Worm (Caenorhabditis elegans): Measurements from ENCODE around the gene col-101.
A peak's percentile ranks its signal among the peaks of the same experiment; 100 is the strongest.

Gene col-101

ce11 chrIV:326564-327070, at the start of gene col-101:
col-101 (minus strand) TSS chrIV:327020.
- TF ChIP-seq B0336.3 (GFP tag; IDR thresholded peaks at IDR 0.05): no peak
- TF ChIP-seq cebp-2 (GFP tag; IDR thresholded peaks at IDR 0.05): no peak
- TF ChIP-seq ztf-26 (tag; optimal IDR thresholded peaks at IDR 0.05): no peak
- no peak for TF ChIP-seq mxl-1 (tag; optimal IDR thresholded peaks at IDR 0.05)
- no peak for TF ChIP-seq cebp-1 (GFP tag; IDR thresholded peaks at IDR 0.05)
- TF ChIP-seq cebp-1 (tag; optimal IDR thresholded peaks at IDR 0.05): no peak
- no peak for TF ChIP-seq hmg-1.2 (GFP tag; IDR thresholded peaks at IDR 0.05)
- TF ChIP-seq egrh-3 (GFP tag; IDR thresholded peaks at IDR 0.05): no peak

- TF ChIP-seq K11D2.4 (GFP tag; IDR thresholded peaks at IDR 0.05) (no peak), ets-4 (GFP tag; optimal IDR thresholded peaks at IDR 0.05) (no peak), C17E4.6 (GFP tag; IDR thresholded peaks at IDR 0.05) (no peak), F37B4.10 (GFP tag; IDR thresholded peaks at IDR 0.05) (no peak)
Observed at ce11 chrIV:375915-376314, 49.1 kb upstream of the col-101 start, which contains the start of gene fln-1. fln-1 (minus strand) TSS chrIV:376015.

ce11 chrIV:373963-374362, 47.1 kb upstream of the col-101 start:
- no peak for TF ChIP-seq hlh-26 (GFP tag; conservative IDR thresholded peaks at IDR 0.05)

ce11 chrIV:372146-372789, 45.4 kb upstream of the col-101 start:
- no peak for TF ChIP-seq snpc-1.1 (tag; optimal IDR thresholded peaks at IDR 0.05; ENCODE audit: insufficient read depth)
- 0 out of 2 replicates have a peak, but pooled peaks have one; percentile 13 for TF ChIP-seq F33H1.4 (GFP tag; IDR thresholded peaks at IDR 0.05)
- no peak for TF ChIP-seq lin-40 (tag; optimal IDR thresholded peaks at IDR 0.05)
- TF ChIP-seq cebp-1 (GFP tag; IDR thresholded peaks at IDR 0.05): no peak
- TF ChIP-seq cebp-1 (tag; optimal IDR thresholded peaks at IDR 0.05): peak; percentile 65
- 0 out of 2 replicates have a peak, but pooled peaks have one; percentile 4 for TF ChIP-seq aptf-2 (GFP tag; conservative IDR thresholded peaks at IDR 0.05)
- TF ChIP-seq hmg-1.2 (GFP tag; IDR thresholded peaks at IDR 0.05): peak; percentile 37; the same call in 1 of the 2 replicates

ce11 chrIV:366406-366805, 39.6 kb upstream of the col-101 start:
- TF ChIP-seq lin-40 (tag; optimal IDR thresholded peaks at IDR 0.05) (peak; percentile 10), ceh-27 (GFP tag; optimal IDR thresholded peaks at IDR 0.05) (peak; percentile 14), cebp-1 (GFP tag; IDR thresholded peaks at IDR 0.05) (no peak), cebp-1 (tag; optimal IDR thresholded peaks at IDR 0.05) (peak; percentile 19), chd-7 (tag; optimal IDR thresholded peaks at IDR 0.05) (no peak)

DNA sequence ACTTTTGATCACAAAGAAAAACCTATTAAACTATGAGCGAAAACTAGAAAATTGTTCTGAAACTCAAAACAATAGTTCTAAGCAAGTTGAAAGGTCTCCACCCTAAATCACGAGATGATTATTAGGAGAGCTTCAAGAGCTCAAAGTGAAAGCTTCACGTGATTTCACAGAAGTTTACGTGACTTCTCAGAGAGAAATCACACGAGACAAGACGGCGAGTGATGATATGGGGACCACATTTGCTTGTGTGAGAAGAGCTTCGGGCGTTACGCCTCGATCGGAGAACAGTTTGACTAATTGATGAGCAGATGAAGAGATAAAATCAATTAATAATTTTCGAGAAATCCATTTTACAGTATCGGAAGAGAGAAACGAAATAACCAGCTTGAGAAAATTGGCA, 38.2 kb upstream of the col-101 start:
- TF ChIP-seq ceh-58 (GFP tag; IDR thresholded peaks at IDR 0.05) (no peak), K12H6.12 (tag; optimal IDR thresholded peaks at IDR 0.05) (no peak)

ce11 chrIV:343279-343678, 16.5 kb upstream of the col-101 start:
- TF ChIP-seq F57C9.4 (tag; optimal IDR thresholded peaks at IDR 0.05) (no peak), ZK185.1 (tag; optimal IDR thresholded peaks at IDR 0.05; ENCODE audit: poor library complexity, severe bottlenecking) (no peak), F10E7.11 (tag; optimal IDR thresholded peaks at IDR 0.05) (no peak), madf-10 (tag; optimal IDR thresholded peaks at IDR 0.05) (no peak)

DNA sequence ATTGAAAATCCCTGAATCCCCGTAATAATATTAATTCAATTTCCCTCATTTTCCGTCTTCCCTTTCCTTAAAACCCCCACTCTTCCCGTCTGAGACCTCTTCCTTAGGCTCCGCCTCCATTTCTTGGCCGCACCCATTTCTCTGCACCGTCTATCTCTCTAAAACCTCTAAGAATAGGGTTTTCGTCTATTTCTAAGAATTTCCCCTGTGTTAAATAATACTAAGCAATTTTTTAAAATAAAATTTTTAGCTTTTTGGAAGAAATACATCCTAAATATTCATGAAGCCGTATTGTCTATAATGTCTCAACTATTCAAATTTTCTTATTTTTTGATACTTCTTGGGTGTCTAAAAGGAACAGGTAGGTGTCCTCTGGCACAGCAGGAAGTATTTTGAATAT, 12.7 kb upstream of the col-101 start, which contains the start of gene cdh-8:
cdh-8 (plus strand) TSS at position 301 of the 400 bp plus-strand sequence.
- TF ChIP-seq lin-54 (GFP tag; optimal IDR thresholded peaks at IDR 0.05): no peak
- TF ChIP-seq lir-1 (GFP tag; conservative IDR thresholded peaks at IDR 0.05): no peak
- no peak for TF ChIP-seq Y79H2A.3 (GFP tag; conservative IDR thresholded peaks at IDR 0.05)
- no peak for TF ChIP-seq pbrm-1 (GFP tag; IDR thresholded peaks at IDR 0.05)
- TF ChIP-seq lsl-1 (GFP tag; optimal IDR thresholded peaks at IDR 0.05): no peak
- TF ChIP-seq nfya-1 (tag; optimal IDR thresholded peaks at IDR 0.05; ENCODE audit: borderline replicate concordance, insufficient read depth): no peak
- TF ChIP-seq lsy-27 (tag; optimal IDR thresholded peaks at IDR 0.05; ENCODE audit: borderline replicate concordance, insufficient read depth): no peak
- TF ChIP-seq athp-1 (tag; optimal IDR thresholded peaks at IDR 0.05): no peak
- TF ChIP-seq ztf-26 (tag; optimal IDR thresholded peaks at IDR 0.05): no peak

Measured in whole organism, young adult.